Worm (Caenorhabditis elegans) whole organism, L4/young adult: ENCODE results near the gene K09C4.4.

Experiments used
- W03F9.2 ChIP-seq: fragments of 150-350 bp; optimal IDR thresholded peaks from 2 replicates; lab custom pipeline; 2014; ENCODE audit warnings: missing biosample characterization, missing genetic modification characterization
- dao-5 ChIP-seq: sonication (generic microtip); optimal IDR thresholded peaks from 2 replicates; lab custom pipeline; 2016; ENCODE audit warnings: missing genotype, missing genetic modification characterization, moderate library complexity, missing compliant biosample characterization
- him-1 ChIP-seq: sonication (generic microtip); optimal IDR thresholded peaks from 2 replicates; lab custom pipeline; 2016; ENCODE audit warnings: missing genotype, missing genetic modification reagents, missing genetic modification characterization, missing compliant biosample characterization

The K09C4.4 gene

DNA sequence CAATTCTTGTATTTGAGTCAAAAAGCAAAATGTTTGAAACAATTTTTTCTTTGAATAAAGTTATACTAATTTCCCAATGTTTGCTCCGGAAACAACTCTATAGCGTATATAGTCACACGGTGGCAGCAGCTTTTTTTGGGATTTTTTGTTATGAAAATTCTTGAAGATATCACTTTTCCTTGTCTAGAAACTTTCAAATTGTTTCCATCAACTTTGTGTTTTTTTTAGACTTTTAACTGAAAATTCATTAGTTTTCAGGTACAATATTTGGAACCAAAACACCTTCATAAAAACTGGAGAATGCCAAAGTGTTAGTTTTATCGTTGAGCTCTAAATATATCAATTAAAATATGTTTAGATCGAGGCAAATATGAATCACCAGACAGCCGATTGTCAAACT is 16.7 kb upstream of the K09C4.4 start, which contains the start of gene K09C4.7:
K09C4.7 (plus strand) TSS at position 301 of the 400 bp plus-strand sequence.
- no peak for TF ChIP-seq dao-5 (tag; lab: Kevin White, UChicago)
- no peak for TF ChIP-seq him-1 (tag; lab: Kevin White, UChicago)
- no peak for TF ChIP-seq W03F9.2 (tag; lab: Kevin White, UChicago)

DNA sequence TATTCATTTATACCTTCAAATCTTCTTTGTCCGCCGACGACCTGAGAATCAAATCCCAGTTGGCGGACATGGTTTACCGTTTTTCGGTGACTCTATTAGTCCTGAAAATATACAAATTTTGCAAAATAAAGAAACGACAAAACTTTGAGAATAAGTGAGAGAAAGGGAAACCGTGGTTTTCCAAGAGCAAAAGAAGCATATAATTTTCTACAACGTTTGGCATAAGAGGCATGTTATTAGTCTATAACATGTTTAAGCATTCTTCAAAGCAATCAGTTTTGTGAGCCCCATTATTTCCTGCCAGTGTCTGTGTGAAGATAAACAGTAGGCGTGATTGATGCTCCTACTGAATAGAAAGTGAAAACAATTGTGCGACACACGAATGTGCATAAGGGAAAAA is 9.2 kb upstream of the K09C4.4 start, which contains the start of gene K09C4.10:
K09C4.10 (minus strand) TSS at position 101 of the 400 bp plus-strand sequence.
- TF ChIP-seq him-1 (tag; lab: Kevin White, UChicago): no peak
- TF ChIP-seq W03F9.2 (tag; lab: Kevin White, UChicago): no peak
- TF ChIP-seq dao-5 (tag; lab: Kevin White, UChicago): no peak

DNA sequence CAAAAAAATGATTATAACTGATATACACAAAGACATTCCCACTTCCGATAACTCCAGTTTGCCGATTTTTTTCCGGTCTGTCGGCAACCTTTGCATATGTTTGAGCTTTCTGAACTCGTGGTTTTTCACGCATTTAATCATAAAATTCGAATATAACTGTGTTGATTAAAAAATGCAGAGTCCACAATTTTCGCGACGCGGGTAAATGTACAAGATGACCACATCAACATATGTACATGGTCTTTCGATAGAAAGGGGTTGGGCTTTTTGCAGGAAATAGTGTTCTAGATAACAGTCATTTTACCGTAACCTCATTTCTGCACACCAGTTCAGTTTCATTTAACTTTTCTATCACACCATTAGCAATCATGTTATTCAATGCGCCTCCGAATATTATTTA is 7.0 kb upstream of the K09C4.4 start, which contains the start of gene K09C4.5:
K09C4.5 (plus strand) TSS at position 326 of the 400 bp plus-strand sequence.
- TF ChIP-seq him-1 (tag; lab: Kevin White, UChicago) (no peak), dao-5 (tag; lab: Kevin White, UChicago) (no peak), W03F9.2 (tag; lab: Kevin White, UChicago) (no peak)

DNA sequence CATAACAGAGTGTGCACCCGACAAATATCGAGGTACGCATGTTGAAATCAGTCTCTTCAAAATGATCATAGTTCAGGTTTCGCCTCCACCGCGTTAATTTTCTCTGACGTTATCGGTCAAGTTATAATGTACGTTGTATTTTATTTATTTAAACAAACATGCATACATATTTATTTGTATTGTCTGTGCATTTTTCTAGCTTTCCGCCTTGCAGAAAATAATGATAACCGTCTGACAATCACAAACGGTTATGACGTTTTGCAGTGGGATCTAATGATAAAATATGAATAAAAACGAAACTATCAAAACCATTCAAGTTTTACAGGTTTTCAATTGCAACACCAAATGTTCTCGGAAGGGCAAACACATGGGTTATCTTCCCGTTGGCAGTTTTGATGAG is 6.1 kb upstream of the K09C4.4 start:
- TF ChIP-seq him-1 (tag; lab: Kevin White, UChicago): no peak
- TF ChIP-seq dao-5 (tag; lab: Kevin White, UChicago): no peak
- TF ChIP-seq W03F9.2 (tag; lab: Kevin White, UChicago): no peak

DNA sequence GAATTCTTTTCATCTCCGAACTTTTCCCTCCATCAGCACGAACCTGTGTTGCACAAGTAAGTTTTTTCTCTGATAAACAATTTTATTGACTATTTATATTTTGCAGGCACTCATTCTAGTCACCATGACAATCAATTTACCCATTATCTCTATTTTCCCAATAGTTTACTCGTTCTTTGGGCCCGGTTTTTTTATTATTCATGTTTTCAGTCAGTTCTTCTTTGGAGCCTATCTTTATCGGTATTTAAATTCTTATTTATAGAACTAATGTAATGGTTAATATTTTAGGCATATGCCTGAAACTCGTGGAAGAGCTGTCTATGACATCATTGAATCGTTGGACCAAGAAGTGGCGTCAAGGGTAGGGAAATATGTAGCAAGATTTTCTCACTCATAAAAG is 4.3 kb upstream of the K09C4.4 start:
- TF ChIP-seq W03F9.2 (tag; lab: Kevin White, UChicago) (no peak), him-1 (tag; lab: Kevin White, UChicago) (no peak), dao-5 (tag; lab: Kevin White, UChicago) (no peak)

DNA sequence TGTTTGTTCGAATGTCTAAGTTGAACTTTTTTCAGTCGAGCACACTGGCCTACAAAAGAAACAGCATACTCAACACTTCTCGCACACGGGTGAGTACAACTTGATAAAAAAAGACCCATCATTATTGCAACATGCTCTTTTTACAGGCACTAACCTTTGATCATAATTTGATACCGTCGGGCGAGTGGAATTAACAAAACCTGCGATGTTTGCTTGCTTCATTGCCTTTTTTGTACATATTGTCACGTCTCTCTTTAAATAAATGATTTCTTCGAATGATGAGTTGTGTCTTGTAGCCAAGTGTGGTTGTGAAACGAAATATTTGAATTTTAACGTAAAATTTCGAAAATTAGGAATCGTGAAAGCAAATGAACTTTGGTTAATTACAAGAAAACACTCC is 3.8 kb upstream of the K09C4.4 start:
- no peak for TF ChIP-seq dao-5 (tag; lab: Kevin White, UChicago)

DNA sequence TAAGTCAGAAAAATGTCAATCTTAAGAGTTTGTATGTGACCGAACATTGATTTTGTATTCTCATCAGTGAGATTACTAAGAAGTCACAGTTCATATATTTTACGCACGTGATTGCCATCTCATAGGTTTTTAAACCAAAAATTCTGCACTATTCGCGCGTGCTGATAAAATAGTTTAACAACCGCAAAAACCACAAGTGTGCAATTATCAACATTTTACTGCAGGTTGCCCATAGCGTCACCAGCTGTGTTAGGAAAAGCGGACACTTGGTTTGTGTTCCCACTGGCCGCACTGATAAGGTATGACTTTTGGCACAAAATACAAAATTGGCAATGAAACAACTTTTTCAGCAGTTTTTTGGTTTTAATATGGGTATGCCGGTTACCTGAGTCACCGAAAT is 864 bp downstream of the K09C4.4 start:
- TF ChIP-seq him-1 (tag; lab: Kevin White, UChicago): no peak
- TF ChIP-seq dao-5 (tag; lab: Kevin White, UChicago): no peak
- no peak for TF ChIP-seq W03F9.2 (tag; lab: Kevin White, UChicago)

DNA sequence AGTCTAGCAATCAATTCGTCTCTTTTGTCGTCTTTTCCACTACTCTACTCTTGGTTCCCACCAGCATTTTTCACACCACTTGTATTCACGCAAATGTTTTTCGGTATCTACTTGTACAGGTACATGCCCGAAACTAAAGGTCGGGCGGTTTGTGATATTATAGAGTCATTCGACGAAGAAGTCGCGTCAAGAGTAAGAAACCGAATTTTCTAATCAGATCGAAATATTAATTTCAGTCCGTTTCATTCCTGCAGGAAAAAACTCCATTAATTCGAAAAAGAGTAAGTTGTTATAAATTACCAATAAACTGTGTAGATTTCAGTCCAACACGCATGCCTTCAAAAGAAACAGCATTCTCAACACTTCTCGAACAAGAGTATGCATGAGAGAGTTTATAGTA is 2.7 kb downstream of the K09C4.4 start:
- TF ChIP-seq dao-5 (tag; lab: Kevin White, UChicago): no peak
- TF ChIP-seq him-1 (tag; lab: Kevin White, UChicago): no peak
- no peak for TF ChIP-seq W03F9.2 (tag; lab: Kevin White, UChicago)

DNA sequence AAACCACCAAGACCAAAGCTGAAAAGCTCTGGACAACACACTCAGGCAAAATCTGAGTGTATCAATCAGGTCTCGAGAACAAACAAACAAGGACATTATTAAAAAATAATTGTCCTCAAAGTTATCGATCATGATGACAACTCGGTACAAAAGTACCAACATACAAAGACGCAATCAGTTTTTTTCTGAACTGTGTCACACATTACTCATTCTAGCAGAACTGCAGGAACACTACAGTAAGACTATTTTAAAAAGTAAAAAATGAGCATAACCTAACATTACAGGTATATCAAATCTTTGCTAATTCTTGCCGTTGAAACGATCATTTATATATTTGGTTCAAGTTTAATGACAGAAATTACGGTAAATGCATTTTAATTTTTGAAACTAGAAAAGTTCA is 6.9 kb downstream of the K09C4.4 start, which contains the start of gene K09C4.2:
K09C4.2 (plus strand) TSS at position 301 of the 400 bp plus-strand sequence.
- no peak for TF ChIP-seq him-1 (tag; lab: Kevin White, UChicago)
- no peak for TF ChIP-seq W03F9.2 (tag; lab: Kevin White, UChicago)
- no peak for TF ChIP-seq dao-5 (tag; lab: Kevin White, UChicago)

DNA sequence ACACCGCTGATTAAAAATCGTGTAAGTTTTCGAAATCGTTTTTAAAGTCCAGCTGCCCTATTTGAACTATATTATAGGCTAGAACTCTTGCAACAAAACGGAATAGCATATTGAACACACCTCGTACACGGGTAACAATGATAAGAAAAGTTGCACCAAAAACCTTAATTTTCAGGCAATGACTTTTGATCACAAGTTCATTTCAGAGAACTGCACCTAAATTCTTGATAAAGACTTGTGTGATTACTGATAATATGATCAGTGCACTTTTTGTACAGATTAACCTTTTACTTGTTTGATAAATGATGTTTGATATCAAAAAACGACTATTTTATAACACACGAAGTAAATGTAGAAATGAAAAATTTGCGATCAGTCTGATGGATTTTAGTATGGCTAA is 8.5 kb downstream of the K09C4.4 start:
- TF ChIP-seq dao-5 (tag; lab: Kevin White, UChicago) (no peak), W03F9.2 (tag; lab: Kevin White, UChicago) (no peak), him-1 (tag; lab: Kevin White, UChicago) (no peak)

DNA sequence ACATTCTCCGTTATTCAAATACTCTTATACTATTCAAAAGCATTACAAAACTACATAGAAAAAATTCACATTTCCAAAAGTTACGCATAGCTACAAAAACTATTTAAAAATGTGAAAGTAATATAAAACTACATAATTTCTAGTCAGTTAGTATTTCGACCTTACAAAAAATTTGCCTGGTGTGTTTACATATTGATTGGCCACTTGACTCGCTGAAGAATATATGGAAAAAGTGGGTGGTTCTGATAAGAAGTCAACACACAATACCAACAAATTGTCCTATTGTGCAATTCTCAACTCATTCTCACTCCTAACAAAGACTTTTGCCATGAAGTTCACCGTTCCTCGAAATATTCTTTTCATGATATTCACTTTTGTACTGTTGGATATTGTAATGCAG is 9.3 kb downstream of the K09C4.4 start, which contains the start of gene K09C4.1:
K09C4.1 (plus strand) TSS at position 301 of the 400 bp plus-strand sequence.
- TF ChIP-seq dao-5 (tag; lab: Kevin White, UChicago) (no peak), W03F9.2 (tag; lab: Kevin White, UChicago) (no peak), him-1 (tag; lab: Kevin White, UChicago) (no peak)

DNA sequence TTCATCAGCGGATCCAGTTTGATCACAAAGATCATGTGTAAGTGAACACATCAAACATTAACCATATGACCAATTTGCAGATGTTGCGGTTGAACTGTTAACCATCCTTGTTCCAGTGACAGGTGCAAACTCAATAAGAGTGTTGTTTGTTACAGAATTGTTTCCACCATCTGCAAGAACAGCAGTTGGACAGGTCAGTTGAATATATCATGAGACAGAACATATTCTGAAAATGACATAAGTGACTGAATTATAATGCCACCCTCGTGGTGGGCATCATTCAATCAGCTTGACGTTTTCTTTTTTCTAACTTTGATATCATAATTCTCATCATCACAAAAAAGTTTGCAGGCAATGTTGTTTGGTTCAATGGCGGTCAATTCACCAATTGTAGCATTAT is 11.3 kb downstream of the K09C4.4 start:
- TF ChIP-seq W03F9.2 (tag; lab: Kevin White, UChicago) (no peak), dao-5 (tag; lab: Kevin White, UChicago) (no peak), him-1 (tag; lab: Kevin White, UChicago) (no peak)

DNA sequence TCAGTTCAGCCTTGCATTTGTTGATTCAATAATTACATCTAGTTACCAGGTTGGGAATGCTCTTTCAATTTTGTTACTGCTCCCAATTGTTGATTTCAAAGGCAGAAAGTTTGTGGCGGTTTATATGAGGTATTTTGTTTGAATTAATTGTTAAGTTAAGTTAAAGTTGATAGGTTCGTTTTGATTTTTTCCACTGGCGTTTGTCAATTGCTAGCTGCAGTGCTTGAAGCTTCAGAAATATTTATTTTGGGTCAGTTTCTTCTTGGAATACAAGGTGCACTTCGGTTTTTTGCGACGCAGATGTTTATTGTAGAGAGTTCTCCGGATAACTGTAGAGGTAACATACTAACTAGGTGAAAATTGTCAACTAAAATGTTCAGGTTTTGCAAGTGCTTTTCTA is 12.5 kb downstream of the K09C4.4 start, which contains the start of gene F11D5.5:
F11D5.5 (plus strand) TSS at position 301 of the 400 bp plus-strand sequence.
- TF ChIP-seq W03F9.2 (tag; lab: Kevin White, UChicago): no peak

DNA sequence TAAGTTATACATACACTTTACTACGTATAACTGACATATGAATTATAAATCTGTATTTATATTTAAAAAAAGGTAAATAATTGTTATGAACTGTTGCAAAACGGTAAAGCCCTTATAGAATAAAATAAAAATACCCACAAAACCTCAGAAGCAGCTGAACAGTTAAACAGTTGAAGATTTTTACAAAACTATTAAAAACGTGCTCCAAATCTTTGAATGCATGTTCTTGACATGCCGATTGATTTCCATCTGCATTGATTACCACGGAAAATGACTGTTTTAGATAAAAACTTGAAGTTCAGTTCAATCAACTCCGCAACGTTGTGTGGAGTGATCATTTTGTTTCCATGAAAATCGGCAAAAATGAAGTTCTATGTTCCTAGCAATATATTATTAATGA is 14.8 kb downstream of the K09C4.4 start, which contains the start of gene F11D5.7:
F11D5.7 (plus strand) TSS at position 301 of the 400 bp plus-strand sequence.
- no peak for TF ChIP-seq him-1 (tag; lab: Kevin White, UChicago)
- no peak for TF ChIP-seq dao-5 (tag; lab: Kevin White, UChicago)
- TF ChIP-seq W03F9.2 (tag; lab: Kevin White, UChicago): no peak
